Fruit fly (Drosophila melanogaster) whole organism, embryonic: ENCODE results near the gene CG13306.

Experiments
- B-H1 ChIP-seq: fragments of 200-800 bp; sonication (Bioruptor generic); IDR thresholded peaks from 3 replicates; pipeline ENCODE4 v1.3.6; 2022; ENCODE audit warnings: missing biosample characterization, missing genetic modification characterization
- CG11560 ChIP-seq: fragments of 200-800 bp; sonication (Bioruptor generic); IDR thresholded peaks from 3 replicates; pipeline ENCODE4 v1.3.6; 2022; ENCODE audit warnings: missing biosample characterization, missing genetic modification characterization
- CG12391 ChIP-seq: fragments of 200-800 bp; sonication (Bioruptor generic); optimal IDR thresholded peaks from 3 replicates; lab custom pipeline; 2018; ENCODE audit warnings: missing biosample characterization, mild to moderate bottlenecking, missing genetic modification characterization, moderate library complexity
- CG12942 ChIP-seq: fragments of 200-800 bp; sonication (Bioruptor generic); optimal IDR thresholded peaks from 3 replicates; lab custom pipeline; 2016; ENCODE audit warnings: missing biosample characterization, missing genetic modification characterization
- CG14667 ChIP-seq: fragments of 200-800 bp; sonication (Bioruptor generic); IDR thresholded peaks from 2 replicates; pipeline ENCODE4 v1.3.6; 2022; ENCODE audit warnings: missing biosample characterization, missing genetic modification characterization
- CG14860 ChIP-seq: fragments of 200-800 bp; sonication (Bioruptor generic); IDR thresholded peaks from 3 replicates; pipeline ENCODE4 v1.3.6; 2022; ENCODE audit warnings: missing biosample characterization, missing genetic modification characterization; ENCODE audit not compliant: partially characterized antibody
- CG1602 ChIP-seq: fragments of 200-800 bp; sonication (Bioruptor generic); optimal IDR thresholded peaks from 3 replicates; lab custom pipeline; 2016; ENCODE audit warnings: missing biosample characterization, missing genetic modification characterization
- CG17186 ChIP-seq: fragments of 200-800 bp; sonication (Bioruptor generic); optimal IDR thresholded peaks from 3 replicates; lab custom pipeline; 2017; ENCODE audit warnings: missing biosample characterization, missing genetic modification reagents, missing genetic modification characterization
- CG17328 ChIP-seq: fragments of 200-800 bp; sonication (Bioruptor generic); IDR thresholded peaks from 2 replicates; pipeline ENCODE4 v1.3.6; 2022; ENCODE audit warnings: missing biosample characterization, missing genetic modification characterization
- CG17359 ChIP-seq: fragments of 200-800 bp; sonication (Bioruptor generic); optimal IDR thresholded peaks from 3 replicates; lab custom pipeline; 2018; ENCODE audit warnings: missing biosample characterization, mild to moderate bottlenecking, missing genetic modification characterization, moderate library complexity
- CG1832 ChIP-seq: fragments of 200-800 bp; sonication (Bioruptor generic); optimal IDR thresholded peaks from 2 replicates; lab custom pipeline; 2017; ENCODE audit warnings: missing biosample characterization, mild to moderate bottlenecking, missing genetic modification characterization, inconsistent platforms
- CG2712 ChIP-seq: fragments of 200-800 bp; optimal IDR thresholded peaks from 3 replicates; lab custom pipeline; 2019; ENCODE audit warnings: missing biosample characterization, mild to moderate bottlenecking, missing genetic modification characterization, moderate library complexity
- CG31224 ChIP-seq: fragments of 200-800 bp; sonication (Bioruptor generic); IDR thresholded peaks from 2 replicates; pipeline ENCODE4 v1.3.6; 2022; ENCODE audit warnings: missing biosample characterization, missing genetic modification characterization
- CG34224 ChIP-seq: fragments of 200-800 bp; sonication (Bioruptor generic); IDR thresholded peaks from 3 replicates; pipeline ENCODE4 v1.3.6; 2022; ENCODE audit warnings: missing biosample characterization, missing genetic modification characterization; ENCODE audit not compliant: partially characterized antibody
- CG3995 ChIP-seq: fragments of 200-800 bp; sonication (Bioruptor generic); optimal IDR thresholded peaks from 3 replicates; lab custom pipeline; 2016; ENCODE audit warnings: missing biosample characterization, missing genetic modification characterization
- CG4328 ChIP-seq: fragments of 200-800 bp; sonication (Bioruptor generic); optimal IDR thresholded peaks from 3 replicates; lab custom pipeline; 2017; ENCODE audit warnings: missing biosample characterization, missing genetic modification reagents, missing genetic modification characterization
- CG6683 ChIP-seq: fragments of 200-800 bp; sonication (Bioruptor generic); optimal IDR thresholded peaks from 2 replicates; lab custom pipeline; 2017; ENCODE audit warnings: missing biosample characterization, mild to moderate bottlenecking, missing genetic modification characterization, missing genetic modification reagents
- CG6689 ChIP-seq: fragments of 200-800 bp; sonication (Bioruptor generic); IDR thresholded peaks from 2 replicates; pipeline ENCODE4 v1.3.6; 2022; ENCODE audit warnings: missing biosample characterization, missing genetic modification characterization
- CG6791 ChIP-seq: fragments of 200-800 bp; sonication (Bioruptor generic); IDR thresholded peaks from 3 replicates; pipeline ENCODE4 v1.3.6; 2022; ENCODE audit warnings: missing biosample characterization, missing genetic modification characterization; ENCODE audit not compliant: partially characterized antibody
- CG8281 ChIP-seq: fragments of 200-800 bp; sonication (Bioruptor generic); optimal IDR thresholded peaks from 2 replicates; lab custom pipeline; 2018; ENCODE audit warnings: missing biosample characterization, mild to moderate bottlenecking, missing genetic modification characterization, moderate library complexity
- CG9932 ChIP-seq: fragments of 200-800 bp; sonication (Bioruptor generic); IDR thresholded peaks from 2 replicates; pipeline ENCODE4 v1.3.6; 2022; ENCODE audit warnings: missing biosample characterization, missing genetic modification characterization
- CTCF ChIP-seq: fragments of 200-800 bp; sonication (Bioruptor generic); optimal IDR thresholded peaks from 2 replicates; lab custom pipeline; 2017; ENCODE audit warnings: missing biosample characterization, mild to moderate bottlenecking, missing genetic modification characterization, moderate library complexity
- CrebB ChIP-seq: fragments of 200-800 bp; sonication (Bioruptor generic); optimal IDR thresholded peaks from 3 replicates; lab custom pipeline; 2018; ENCODE audit warnings: missing biosample characterization, mild to moderate bottlenecking, missing genetic modification characterization
- D19A ChIP-seq: fragments of 200-800 bp; optimal IDR thresholded peaks from 3 replicates; lab custom pipeline; 2019; ENCODE audit warnings: missing biosample characterization, mild to moderate bottlenecking, missing genetic modification characterization, moderate library complexity
- Doc2 ChIP-seq: fragments of 200-800 bp; sonication (Bioruptor generic); IDR thresholded peaks from 2 replicates; pipeline ENCODE4 v1.3.6; 2022; ENCODE audit warnings: missing biosample characterization, missing genetic modification characterization
- Ets97D ChIP-seq: fragments of 200-800 bp; sonication (Bioruptor generic); optimal IDR thresholded peaks from 3 replicates; lab custom pipeline; 2016; ENCODE audit warnings: missing biosample characterization, missing genetic modification characterization
- Fer3 ChIP-seq: fragments of 200-800 bp; sonication (Bioruptor generic); optimal IDR thresholded peaks from 2 replicates; lab custom pipeline; 2018; ENCODE audit warnings: missing biosample characterization, mild to moderate bottlenecking, missing genetic modification characterization, moderate library complexity
- HmgD ChIP-seq: fragments of 200-800 bp; sonication (Bioruptor generic); optimal IDR thresholded peaks from 3 replicates; lab custom pipeline; 2016; ENCODE audit warnings: missing biosample characterization, missing genetic modification characterization
- HmgZ ChIP-seq: fragments of 200-800 bp; sonication (Bioruptor generic); optimal IDR thresholded peaks from 2 replicates; lab custom pipeline; 2018; ENCODE audit warnings: missing biosample characterization, mild to moderate bottlenecking, missing genetic modification characterization
- Hr3 ChIP-seq: fragments of 200-800 bp; sonication (Bioruptor generic); optimal IDR thresholded peaks from 3 replicates; lab custom pipeline; 2016; ENCODE audit warnings: missing biosample characterization, missing genetic modification characterization
- Jarid2 ChIP-seq: fragments of 200-800 bp; sonication (Bioruptor generic); optimal IDR thresholded peaks from 3 replicates; lab custom pipeline; 2017; ENCODE audit warnings: mild to moderate bottlenecking, missing biosample characterization, missing genetic modification reagents, missing genetic modification characterization
- Sox100B ChIP-seq: fragments of 200-800 bp; sonication (Bioruptor generic); optimal IDR thresholded peaks from 3 replicates; lab custom pipeline; 2018; ENCODE audit warnings: missing biosample characterization, mild to moderate bottlenecking, missing genetic modification characterization
- bbx ChIP-seq: fragments of 200-800 bp; sonication (Bioruptor generic); IDR thresholded peaks from 2 replicates; pipeline ENCODE4 v1.3.6; 2022; ENCODE audit warnings: missing biosample characterization, missing genetic modification characterization; ENCODE audit not compliant: partially characterized antibody
- bcd ChIP-seq: fragments of 200-800 bp; sonication (Bioruptor generic); optimal IDR thresholded peaks from 2 replicates; lab custom pipeline; 2017; ENCODE audit warnings: missing biosample characterization, mild to moderate bottlenecking, missing genetic modification characterization
- br ChIP-seq: fragments of >200 bp; optimal IDR thresholded peaks from 2 replicates; lab custom pipeline; 2017
- cwo ChIP-seq: fragments of 200-800 bp; sonication (Bioruptor generic); optimal IDR thresholded peaks from 3 replicates; lab custom pipeline; 2017; ENCODE audit warnings: missing biosample characterization, missing genetic modification characterization, mild to moderate bottlenecking, moderate library complexity, missing genetic modification reagents
- danr ChIP-seq: fragments of 200-800 bp; sonication (Bioruptor generic); IDR thresholded peaks from 2 replicates; pipeline ENCODE4 v1.3.6; 2022; ENCODE audit warnings: missing biosample characterization, missing genetic modification characterization
- dati ChIP-seq: fragments of 200-800 bp; sonication (Bioruptor generic); IDR thresholded peaks from 2 replicates; pipeline ENCODE4 v1.3.6; 2022; ENCODE audit warnings: missing biosample characterization, missing genetic modification characterization
- dysf ChIP-seq: fragments of 200-800 bp; sonication (Bioruptor generic); IDR thresholded peaks from 3 replicates; pipeline ENCODE4 v1.3.6; 2022; ENCODE audit warnings: missing biosample characterization, missing genetic modification characterization
- gro ChIP-seq: fragments of 200-800 bp; sonication (Bioruptor generic); optimal IDR thresholded peaks from 2 replicates; lab custom pipeline; 2016; ENCODE audit warnings: missing biosample characterization, missing genetic modification characterization
- hkb ChIP-seq, 2 experiments: fragments of 200-800 bp in 1 of 2; fragments of >200 bp in 1 of 2; sonication (Bioruptor generic) in 1 of 2; IDR thresholded peaks in 1 of 2; optimal IDR thresholded peaks in 1 of 2; 2 replicates each; pipeline versions ENCODE4 v1.3.6 to Lab custom; 2017 to 2022; ENCODE audit warnings: missing biosample characterization in 1 of 2, missing genetic modification characterization in 1 of 2
- inv ChIP-seq: fragments of 200-800 bp; sonication (Bioruptor generic); IDR thresholded peaks from 2 replicates; pipeline ENCODE4 v1.3.6; 2022; ENCODE audit warnings: missing biosample characterization, missing genetic modification characterization; ENCODE audit not compliant: partially characterized antibody
- lola ChIP-seq, 3 experiments: fragments of >200 bp in 2 of 3; fragments of 200-800 bp in 1 of 3; sonication (Bioruptor generic) in 1 of 3; optimal IDR thresholded peaks; 2 replicates each; lab custom pipeline; 2017 to 2019; ENCODE audit warnings: missing biosample characterization in 3 of 3, missing genetic modification characterization in 3 of 3, mild to moderate bottlenecking in 1 of 3, moderate library complexity in 1 of 3
- peb ChIP-seq: fragments of 200-800 bp; sonication (Bioruptor generic); IDR thresholded peaks from 2 replicates; pipeline ENCODE4 v1.3.6; 2022; ENCODE audit warnings: missing biosample characterization, missing genetic modification characterization
- pita ChIP-seq: fragments of 200-800 bp; sonication (Bioruptor generic); optimal IDR thresholded peaks from 2 replicates; lab custom pipeline; 2017; ENCODE audit warnings: missing biosample characterization, mild to moderate bottlenecking, missing genetic modification characterization
- pnt ChIP-seq: fragments of 200-800 bp; sonication (Bioruptor generic); optimal IDR thresholded peaks from 3 replicates; lab custom pipeline; 2016; ENCODE audit warnings: missing biosample characterization, missing genetic modification characterization
- psq ChIP-seq: fragments of 200-800 bp; sonication (Bioruptor generic); optimal IDR thresholded peaks from 2 replicates; lab custom pipeline; 2017; ENCODE audit warnings: missing biosample characterization, missing genetic modification characterization
- sc ChIP-seq, 3 experiments: fragments of >200 bp in 2 of 3; fragments of 200-800 bp in 1 of 3; sonication (Bioruptor generic) in 1 of 3; optimal IDR thresholded peaks; 2 replicates in 2 of 3; 3 replicates in 1 of 3; lab custom pipeline; 2017; ENCODE audit warnings: mild to moderate bottlenecking in 1 of 3, missing biosample characterization in 1 of 3, missing genetic modification characterization in 1 of 3, missing genetic modification reagents in 1 of 3
- tll ChIP-seq, 2 experiments: fragments of 200-800 bp in 1 of 2; fragments of >200 bp in 1 of 2; sonication (Bioruptor generic) in 1 of 2; optimal IDR thresholded peaks; 2 replicates each; lab custom pipeline; 2017 to 2019; ENCODE audit warnings: missing biosample characterization in 2 of 2, missing genetic modification characterization in 2 of 2, mild to moderate bottlenecking in 1 of 2, moderate library complexity in 1 of 2
- wor ChIP-seq: fragments of 200-800 bp; sonication (Bioruptor generic); IDR thresholded peaks from 2 replicates; pipeline ENCODE4 v1.3.6; 2022; ENCODE audit warnings: missing biosample characterization, missing genetic modification characterization

CG13306 gene

DNA sequence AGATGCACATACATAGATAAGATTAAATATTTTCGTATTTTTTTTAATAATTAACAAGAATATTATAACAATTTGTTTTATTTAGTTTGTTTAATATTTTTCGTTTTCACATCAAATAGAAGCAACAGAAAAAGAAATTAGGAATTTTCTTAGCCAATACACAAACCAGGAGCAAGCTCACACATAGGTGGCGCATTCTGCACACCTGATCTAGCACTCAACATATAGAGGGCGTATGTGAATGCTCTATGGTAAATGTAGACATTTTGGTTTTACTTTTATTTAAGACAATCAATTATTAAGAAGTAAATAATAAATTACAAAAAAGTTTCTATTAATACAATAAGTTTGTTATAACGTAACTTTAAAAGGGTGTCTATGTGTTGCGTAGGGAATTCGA is 687 bp downstream of the CG13306 start (continued):
- peak; percentile 54 for TF ChIP-seq pita (GFP tag; lab: Kevin White, UChicago)
- TF ChIP-seq gro (GFP tag; lab: Kevin White, UChicago): no peak
- TF ChIP-seq CG17186 (GFP tag; lab: Kevin White, UChicago): no peak
- no peak for TF ChIP-seq CG31224 (GFP tag; lab: Robert Waterston, UW)
- TF ChIP-seq CG17328: no peak
- TF ChIP-seq CG2712 (tag; lab: Kevin White, UChicago): peak; percentile 32
- TF ChIP-seq wor: no peak
- TF ChIP-seq Ets97D: peak; percentile 19
- no peak for TF ChIP-seq CG4328 (GFP tag; lab: Kevin White, UChicago)
- TF ChIP-seq HmgZ (tag; lab: Kevin White, UChicago): peak; percentile 17
- peak; percentile 26 for TF ChIP-seq CG1602 (GFP tag; lab: Kevin White, UChicago)
- TF ChIP-seq danr (GFP tag; lab: Robert Waterston, UW): no peak
- no peak for TF ChIP-seq CG1832 (GFP tag; lab: Kevin White, UChicago)
- no peak for TF ChIP-seq tll (GFP tag; optimal IDR thresholded peaks at IDR 0.05; lab: Kevin White, UChicago)
- no peak for TF ChIP-seq psq (GFP tag; lab: Kevin White, UChicago)
- 0 out of 2 replicates have a peak, but pooled peaks have one; percentile 15 for TF ChIP-seq CG14667 (GFP tag; lab: Robert Waterston, UW)
- TF ChIP-seq lola (GFP tag; optimal IDR thresholded peaks at IDR 0.05; lab: Kevin White, UChicago): no peak
- TF ChIP-seq Hr3 (GFP tag; lab: Kevin White, UChicago): peak; percentile 1
- peak; percentile 53; the same call in 2 of the 3 replicates for TF ChIP-seq dysf
- no peak for TF ChIP-seq CG6689 (GFP tag; lab: Robert Waterston, UW)
- peak; percentile 24 for TF ChIP-seq Fer3
- peak; percentile 22 for TF ChIP-seq CG17359 (tag; lab: Kevin White, UChicago)
- no peak for TF ChIP-seq CG3995 (GFP tag; lab: Kevin White, UChicago)
- TF ChIP-seq Doc2 (GFP tag; lab: Robert Waterston, UW): no peak
- TF ChIP-seq CG8281 (tag; lab: Kevin White, UChicago): no peak
- peak; percentile 98 for TF ChIP-seq CTCF (GFP tag; lab: Kevin White, UChicago)
- no peak for TF ChIP-seq sc (optimal IDR thresholded peaks at IDR 0.05; lab: Kevin White, UChicago)
- TF ChIP-seq sc (GFP tag; optimal IDR thresholded peaks at IDR 0.05; lab: Kevin White, UChicago): no peak
- no peak for TF ChIP-seq CrebB (tag; lab: Kevin White, UChicago)
- peak; percentile 19 for TF ChIP-seq pnt
- no peak for TF ChIP-seq Jarid2
- TF ChIP-seq CG34224 (GFP tag; lab: Robert Waterston, UW): no peak
- TF ChIP-seq cwo (GFP tag; lab: Kevin White, UChicago): no peak
- no peak for TF ChIP-seq Sox100B (GFP tag; lab: Kevin White, UChicago)
- no peak for TF ChIP-seq CG11560 (tag; lab: Robert Waterston, UW)
- no peak for TF ChIP-seq hkb (optimal IDR thresholded peaks at IDR 0.05; lab: Kevin White, UChicago)
- TF ChIP-seq hkb (GFP tag; IDR thresholded peaks at IDR 0.05; lab: Robert Waterston, UW): no peak
- no peak for TF ChIP-seq dati
- TF ChIP-seq B-H1 (GFP tag; lab: Robert Waterston, UW): peak; percentile 28; the same call in 1 of the 3 replicates
- no peak for TF ChIP-seq CG14860
- TF ChIP-seq CG12942 (GFP tag; lab: Kevin White, UChicago): peak; percentile 1
- no peak for TF ChIP-seq bbx (GFP tag; lab: Robert Waterston, UW)
- peak; percentile 74 for TF ChIP-seq CG9932
- no peak for TF ChIP-seq CG12391 (tag; lab: Kevin White, UChicago)
- TF ChIP-seq D19A (tag; lab: Kevin White, UChicago): no peak
- 0 out of 3 replicates have a peak, but pooled peaks have one; percentile 47 for TF ChIP-seq CG6791 (GFP tag; lab: Robert Waterston, UW)
- TF ChIP-seq HmgD (GFP tag; lab: Kevin White, UChicago): no peak
- no peak for TF ChIP-seq CG6683 (GFP tag; lab: Kevin White, UChicago)
- no peak for TF ChIP-seq br (lab: Kevin White, UChicago)
- no peak for TF ChIP-seq inv
- TF ChIP-seq peb (GFP tag; lab: Robert Waterston, UW): no peak
- peak; percentile 25 for TF ChIP-seq bcd (GFP tag; lab: Kevin White, UChicago)
